Worm (Caenorhabditis elegans): ENCODE results near the gene Y48C3A.12.

DNA sequence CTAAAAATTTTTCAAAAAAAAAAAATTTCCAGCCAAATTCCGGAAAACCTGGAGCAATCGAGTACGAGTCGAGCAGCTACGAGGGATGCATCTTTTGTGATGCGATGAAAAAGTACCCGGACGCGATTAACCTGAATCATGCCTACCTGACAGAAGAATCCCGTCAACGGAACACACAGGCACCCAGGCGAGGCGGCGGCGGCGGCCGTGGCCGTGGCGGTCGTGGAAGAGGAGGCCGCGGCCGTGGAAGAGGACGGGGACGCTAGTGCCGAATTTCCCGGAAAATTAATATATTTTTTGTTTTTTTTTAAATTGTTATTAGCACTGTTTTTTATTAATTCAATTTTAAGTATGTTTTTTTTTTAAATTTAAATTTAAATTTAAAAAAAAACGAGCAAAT lies 25.3 kb downstream of the Y48C3A.12 start:
- TF ChIP-seq pag-3 (tag; optimal IDR thresholded peaks at IDR 0.05; ENCODE audit: borderline replicate concordance) = no peak
- TF ChIP-seq tbx-2 (tag; optimal IDR thresholded peaks at IDR 0.05) = no peak
- no peak for TF ChIP-seq elt-2 (tag; optimal IDR thresholded peaks at IDR 0.05)
- no peak for TF ChIP-seq hlh-15 (tag; optimal IDR thresholded peaks at IDR 0.05)
- no peak for TF ChIP-seq fax-1 (tag; optimal IDR thresholded peaks at IDR 0.05)
- no peak for TF ChIP-seq hlh-13 (GFP tag; optimal IDR thresholded peaks at IDR 0.05)
- no peak for TF ChIP-seq ceh-9 (tag; optimal IDR thresholded peaks at IDR 0.05)
- no peak for TF ChIP-seq pha-4 (tag; optimal IDR thresholded peaks at IDR 0.05)
- no peak for TF ChIP-seq lim-6 (tag; optimal IDR thresholded peaks at IDR 0.05)
- TF ChIP-seq T23F11.4 (GFP tag; optimal IDR thresholded peaks at IDR 0.05) = no peak
- no peak for TF ChIP-seq npax-4 (tag; optimal IDR thresholded peaks at IDR 0.05)
- TF ChIP-seq ztf-16 (tag; optimal IDR thresholded peaks at IDR 0.05) = no peak
- no peak for TF ChIP-seq ceh-2 (tag; optimal IDR thresholded peaks at IDR 0.05)
- TF ChIP-seq lin-11 (tag; optimal IDR thresholded peaks at IDR 0.05) = no peak
